Worm (Caenorhabditis elegans) whole organism, L4 larva: ENCODE results near the gene B0416.11.

Experiments
- F49E8.2 ChIP-seq: sonication (generic microtip); optimal IDR thresholded peaks from 2 replicates; lab custom pipeline; 2016; ENCODE audit warnings: missing compliant biosample characterization, mild to moderate bottlenecking, missing genetic modification characterization, borderline replicate concordance
- ama-1 ChIP-seq: fragments of 150-350 bp; optimal IDR thresholded peaks from 2 replicates; lab custom pipeline; 2014; ENCODE audit warnings: inconsistent platforms, mixed read lengths
- lin-13 ChIP-seq: fragments of 150-350 bp; optimal IDR thresholded peaks from 2 replicates; lab custom pipeline; 2014; ENCODE audit warnings: missing biosample characterization, missing genetic modification reagents, missing genetic modification characterization
- lin-15B ChIP-seq: fragments of 150-350 bp; sonication (generic microtip); optimal IDR thresholded peaks from 3 replicates; lab custom pipeline; 2014; ENCODE audit warnings: missing biosample characterization, missing genetic modification characterization
- nhr-11 ChIP-seq: fragments of 150-350 bp; optimal IDR thresholded peaks from 2 replicates; lab custom pipeline; 2014; ENCODE audit warnings: missing biosample characterization, missing genetic modification characterization
- nhr-111 ChIP-seq: fragments of 200-800 bp; sonication (Bioruptor generic); optimal IDR thresholded peaks from 2 replicates; lab custom pipeline; 2018; ENCODE audit warnings: mild to moderate bottlenecking, missing genetic modification characterization, missing compliant biosample characterization
- php-3 ChIP-seq: fragments of 200-800 bp; sonication (Bioruptor generic); IDR thresholded peaks from 2 replicates; pipeline ENCODE4 v1.3.6; 2022; ENCODE audit warnings: missing genetic modification reagents, missing genetic modification characterization, missing compliant biosample characterization

DNA sequence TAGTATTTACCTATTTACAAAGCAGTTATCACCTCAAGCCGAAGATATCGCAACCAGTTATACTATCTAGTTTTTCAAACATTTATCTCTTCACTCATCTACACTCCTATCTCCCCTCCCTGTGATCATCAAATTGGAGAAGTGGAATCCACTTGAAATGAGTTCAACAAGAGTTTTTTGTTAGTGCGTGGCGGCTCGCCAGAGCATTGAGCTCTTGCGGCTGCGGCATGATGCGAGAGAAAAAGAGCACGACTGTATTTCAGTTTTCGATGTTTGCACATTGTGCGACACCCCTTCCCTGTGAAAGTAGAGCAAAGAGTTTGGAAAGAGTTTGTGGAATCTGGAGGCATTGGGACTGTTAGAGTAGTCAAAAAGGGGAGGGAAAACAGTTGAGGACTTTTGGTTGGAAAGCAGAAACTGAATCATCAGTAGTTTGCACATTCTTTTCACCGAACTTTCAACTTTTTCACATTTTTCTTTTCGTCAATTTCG lies 47.8 kb upstream of the B0416.11 start, which contains the start of gene T20B5.2:
- TF ChIP-seq ama-1 (lab: Kevin White, UChicago) (no peak), lin-13 (GFP tag; lab: Kevin White, UChicago) (no peak), lin-15B (no peak), nhr-111 (GFP tag; lab: Kevin White, UChicago) (no peak), F49E8.2 (tag; lab: Kevin White, UChicago) (no peak), nhr-11 (tag; lab: Kevin White, UChicago) (no peak), php-3 (GFP tag; lab: Robert Waterston, UW) (no peak)
